Worm (Caenorhabditis elegans) whole organism, late embryonic: ENCODE results near the gene T21D9.2.

Source experiments
- ama-1 ChIP-seq: fragments of 150-350 bp; optimal IDR thresholded peaks from 2 replicates; lab custom pipeline; 2014
- ceh-2 ChIP-seq: sonication (generic microtip); optimal IDR thresholded peaks from 2 replicates; lab custom pipeline; 2016; ENCODE audit warnings: missing genotype, missing genetic modification characterization, missing compliant biosample characterization
- dmd-4 ChIP-seq: sonication (generic microtip); optimal IDR thresholded peaks from 2 replicates; lab custom pipeline; 2016; ENCODE audit warnings: borderline replicate concordance, missing genetic modification characterization, missing compliant biosample characterization
- fax-1 ChIP-seq: sonication (generic microtip); optimal IDR thresholded peaks from 2 replicates; lab custom pipeline; 2016; ENCODE audit warnings: missing genotype, missing genetic modification characterization, missing compliant biosample characterization
- hlh-30 ChIP-seq: sonication (generic microtip); optimal IDR thresholded peaks from 2 replicates; lab custom pipeline; 2017; ENCODE audit warnings: antibody characterized with exemption, missing genetic modification characterization, missing compliant biosample characterization; ENCODE audit not compliant: insufficient read depth
- nhr-11 ChIP-seq: fragments of 150-350 bp; optimal IDR thresholded peaks from 2 replicates; lab custom pipeline; 2014; ENCODE audit warnings: missing biosample characterization, missing genetic modification characterization
- pha-4 ChIP-seq: fragments of 150-350 bp; optimal IDR thresholded peaks from 2 replicates; lab custom pipeline; 2018; ENCODE audit warnings: missing biosample characterization, missing genetic modification reagents, missing genetic modification characterization
- tbx-2 ChIP-seq: sonication (generic microtip); optimal IDR thresholded peaks from 2 replicates; lab custom pipeline; 2016; ENCODE audit warnings: missing genetic modification characterization, missing compliant biosample characterization

ce11 chrX:2051602-2052001 lies 45.1 kb downstream of the T21D9.2 start, which contains the start of gene Y102A11A.1:
- no peak for TF ChIP-seq nhr-11 (tag; lab: Kevin White, UChicago)
- TF ChIP-seq hlh-30, result no peak
- TF ChIP-seq ama-1 (lab: Kevin White, UChicago), result no peak
- no peak for TF ChIP-seq fax-1
- no peak for TF ChIP-seq ceh-2
- no peak for TF ChIP-seq dmd-4 (tag; lab: Kevin White, UChicago)
- no peak for TF ChIP-seq tbx-2 (tag; lab: Kevin White, UChicago)
- no peak for TF ChIP-seq pha-4
